Fruit fly (Drosophila melanogaster) whole organism, pupa: ENCODE data around the gene Ssl1.
A peak's percentile ranks its signal among the peaks of the same experiment; 100 is the strongest.

Experiments
- CG10348 ChIP-seq: fragments of 200-800 bp; sonication (Bioruptor generic); IDR thresholded peaks from 2 replicates; pipeline ENCODE4 v1.3.6; 2022; ENCODE audit warnings: missing biosample characterization, missing genetic modification characterization
- CG17806 ChIP-seq: fragments of 200-800 bp; sonication (Bioruptor generic); optimal IDR thresholded peaks from 2 replicates; lab custom pipeline; 2018; ENCODE audit warnings: missing biosample characterization, mild to moderate bottlenecking, missing genetic modification characterization, moderate library complexity
- CG34367 ChIP-seq: fragments of 200-800 bp; sonication (Bioruptor generic); optimal IDR thresholded peaks from 2 replicates; lab custom pipeline; 2018; ENCODE audit warnings: missing biosample characterization, mild to moderate bottlenecking, missing genetic modification characterization
- CG4496 ChIP-seq: fragments of 200-800 bp; sonication (Bioruptor generic); IDR thresholded peaks from 3 replicates; pipeline ENCODE4 v1.3.6; 2022; ENCODE audit warnings: missing biosample characterization, missing genetic modification characterization
- EcR ChIP-seq: fragments of 200-800 bp; sonication (Bioruptor generic); optimal IDR thresholded peaks from 3 replicates; lab custom pipeline; 2019; ENCODE audit warnings: missing biosample characterization, missing genetic modification characterization, mild to moderate bottlenecking, moderate library complexity, missing genetic modification reagents
- Pif1A ChIP-seq: fragments of 200-800 bp; sonication (Bioruptor generic); optimal IDR thresholded peaks from 3 replicates; lab custom pipeline; 2016; ENCODE audit warnings: missing biosample characterization, missing genetic modification characterization
- gl ChIP-seq: fragments of 200-800 bp; sonication (Bioruptor generic); optimal IDR thresholded peaks from 2 replicates; lab custom pipeline; 2018; ENCODE audit warnings: missing biosample characterization, mild to moderate bottlenecking, missing genetic modification characterization

dm6 chr3L:22851172-22852128 is 27.4 kb upstream of the Ssl1 start:
- TF ChIP-seq CG4496 (GFP tag; lab: Robert Waterston, UW) (peak; percentile 60), EcR (peak; percentile 91), Pif1A (peak; percentile 80), gl (tag; lab: Kevin White, UChicago) (peak; percentile 97), CG34367 (tag; lab: Kevin White, UChicago) (peak; percentile 86), CG10348 (GFP tag; lab: Robert Waterston, UW) (no peak), CG17806 (tag; lab: Kevin White, UChicago) (peak; percentile 74)
